Fruit fly (Drosophila melanogaster) whole organism, prepupa: ENCODE results near the gene stac.

Experiments used
- CG11902 ChIP-seq: fragments of 200-800 bp; sonication (Bioruptor generic); optimal IDR thresholded peaks from 3 replicates; lab custom pipeline; 2016; ENCODE audit warnings: missing biosample characterization, missing genetic modification characterization
- CG1621 ChIP-seq: fragments of 200-800 bp; sonication (Bioruptor generic); optimal IDR thresholded peaks from 3 replicates; lab custom pipeline; 2018; ENCODE audit warnings: missing biosample characterization, mild to moderate bottlenecking, missing genetic modification characterization
- CG8319 ChIP-seq: fragments of 200-800 bp; sonication (Bioruptor generic); optimal IDR thresholded peaks from 3 replicates; lab custom pipeline; 2016; ENCODE audit warnings: missing biosample characterization, missing genetic modification characterization
- Ets96B ChIP-seq: fragments of 200-800 bp; optimal IDR thresholded peaks from 2 replicates; lab custom pipeline; 2019; ENCODE audit warnings: missing biosample characterization, mild to moderate bottlenecking, missing genetic modification characterization, moderate library complexity
- Sox102F ChIP-seq: fragments of 200-800 bp; sonication (Bioruptor generic); optimal IDR thresholded peaks from 2 replicates; lab custom pipeline; 2016; ENCODE audit warnings: missing biosample characterization, mild to moderate bottlenecking, missing genetic modification characterization
- achi ChIP-seq: fragments of 200-800 bp; sonication (Bioruptor generic); optimal IDR thresholded peaks from 3 replicates; lab custom pipeline; 2016; ENCODE audit warnings: missing biosample characterization, missing genetic modification characterization
- dac ChIP-seq: fragments of 200-800 bp; sonication (Bioruptor generic); optimal IDR thresholded peaks from 2 replicates; lab custom pipeline; 2017; ENCODE audit warnings: missing biosample characterization, mild to moderate bottlenecking, missing genetic modification characterization
- esn ChIP-seq: fragments of 200-800 bp; sonication (Bioruptor generic); optimal IDR thresholded peaks from 2 replicates; lab custom pipeline; 2016; ENCODE audit warnings: missing biosample characterization, mild to moderate bottlenecking, missing genetic modification characterization, moderate library complexity
- salr ChIP-seq, 2 experiments: fragments of 200-800 bp; sonication (Bioruptor generic); optimal IDR thresholded peaks; 3 replicates each; lab custom pipeline; 2016 to 2018; ENCODE audit warnings: missing biosample characterization in 2 of 2, missing genetic modification characterization in 2 of 2, mild to moderate bottlenecking in 1 of 2

DNA sequence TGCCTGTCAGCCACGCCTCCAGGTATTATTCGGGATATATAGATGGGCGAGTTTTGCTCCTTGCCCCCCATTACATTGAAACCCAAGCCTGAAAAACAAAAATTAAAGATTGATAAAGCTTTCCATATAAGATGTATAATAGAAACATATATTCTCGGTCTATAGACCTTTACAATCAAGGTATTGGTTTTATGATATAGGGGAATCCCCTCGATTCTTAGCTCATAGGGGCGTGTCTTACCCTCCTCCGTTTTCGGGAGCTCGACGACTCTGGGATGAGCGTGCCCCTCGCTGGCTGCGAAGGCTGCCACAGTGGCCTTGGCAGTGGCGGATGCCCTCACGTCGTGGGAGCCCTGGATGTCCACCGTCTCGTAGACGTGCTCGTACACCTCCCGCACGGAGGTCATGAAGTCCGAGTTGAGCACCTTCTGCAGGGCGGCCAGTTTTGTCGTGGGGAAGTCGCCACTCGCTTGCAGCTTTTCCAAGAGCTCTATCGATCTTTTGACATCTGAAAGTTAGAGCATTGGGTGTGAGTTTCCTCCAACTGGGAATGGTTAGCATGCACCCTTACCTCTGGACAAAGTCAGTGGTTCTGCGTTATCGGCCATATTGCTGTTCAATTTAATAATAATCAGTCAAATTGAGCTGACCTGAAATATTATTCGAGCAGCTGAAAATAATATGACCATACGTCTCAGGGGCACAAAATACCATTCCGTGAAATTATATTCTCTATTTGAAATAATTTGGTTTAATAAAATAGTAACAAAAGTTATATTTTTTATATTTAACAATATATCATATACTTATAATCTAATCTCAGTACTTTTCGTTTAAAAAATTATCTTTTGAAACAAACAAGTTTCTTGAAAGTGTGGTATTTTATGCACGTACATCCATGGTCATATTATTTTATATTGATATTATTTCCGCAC lies 9.1 kb downstream of the stac start, which contains the start of the genes veli and PQBP1:
- TF ChIP-seq esn (GFP tag; lab: Kevin White, UChicago) (no peak), achi (GFP tag; lab: Kevin White, UChicago) (no peak), CG11902 (GFP tag; lab: Kevin White, UChicago) (no peak), CG1621 (tag; lab: Kevin White, UChicago) (no peak), Ets96B (no peak), Sox102F (no peak), dac (GFP tag; lab: Kevin White, UChicago) (no peak), CG8319 (GFP tag; lab: Kevin White, UChicago) (no peak), salr (GFP tag; optimal IDR thresholded peaks at IDR 0.05; lab: Kevin White, UChicago) (no peak)
